Worm (Caenorhabditis elegans) whole organism, L4/young adult: ENCODE data around the gene gsr-1.

Experiments used
- W03F9.2 ChIP-seq: fragments of 150-350 bp; optimal IDR thresholded peaks from 2 replicates; lab custom pipeline; 2014; ENCODE audit warnings: missing biosample characterization, missing genetic modification characterization
- dao-5 ChIP-seq: sonication (generic microtip); optimal IDR thresholded peaks from 2 replicates; lab custom pipeline; 2016; ENCODE audit warnings: missing genotype, missing genetic modification characterization, moderate library complexity, missing compliant biosample characterization
- him-1 ChIP-seq: sonication (generic microtip); optimal IDR thresholded peaks from 2 replicates; lab custom pipeline; 2016; ENCODE audit warnings: missing genotype, missing genetic modification reagents, missing genetic modification characterization, missing compliant biosample characterization

Gene gsr-1

DNA sequence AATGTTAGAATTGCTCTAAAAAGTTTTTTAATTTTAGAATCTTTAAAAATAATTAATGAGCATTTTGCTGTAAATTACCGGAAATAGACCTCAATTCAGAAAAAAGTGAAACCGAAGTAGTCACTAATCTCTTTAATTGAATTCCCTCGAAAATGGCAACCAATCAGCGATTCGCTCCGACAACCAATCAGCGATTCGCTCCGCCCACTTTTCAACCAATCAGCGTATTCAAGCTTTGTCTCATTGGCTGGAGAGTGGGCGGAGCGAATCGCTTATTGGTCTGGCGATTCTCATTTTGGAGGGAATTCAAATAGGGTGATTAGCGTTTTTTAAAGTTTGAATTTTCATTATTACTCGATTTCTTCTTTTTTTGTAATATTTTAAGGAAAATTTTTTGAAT, 15.8 kb upstream of the gsr-1 start:
- TF ChIP-seq dao-5 (tag; lab: Kevin White, UChicago) (no peak), him-1 (tag; lab: Kevin White, UChicago) (no peak), W03F9.2 (no peak)

DNA sequence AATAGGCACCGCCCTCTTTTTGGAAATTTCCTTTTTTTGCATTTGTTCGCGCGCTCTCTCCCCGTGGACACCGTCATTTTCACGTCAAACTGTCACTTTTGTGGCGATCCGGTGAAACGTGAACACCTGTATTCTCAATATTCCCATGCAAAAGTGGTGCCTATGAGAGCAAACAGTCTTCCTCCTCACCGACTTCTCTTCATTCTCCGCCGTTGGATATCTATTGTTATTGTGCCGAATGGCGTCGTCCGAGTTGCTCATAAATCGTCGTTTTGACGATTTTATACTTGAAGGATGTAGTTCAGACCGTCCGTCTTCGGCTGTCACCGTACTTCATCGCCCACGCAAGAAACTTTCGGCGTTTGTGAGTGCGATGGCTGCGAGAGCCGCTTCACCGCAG, 14.9 kb upstream of the gsr-1 start, which contains the start of gene rilp-1:
rilp-1 (plus strand) TSS at position 301 of the 400 bp plus-strand sequence.
- no peak for TF ChIP-seq W03F9.2
- TF ChIP-seq dao-5 (tag; lab: Kevin White, UChicago), result no peak
- no peak for TF ChIP-seq him-1 (tag; lab: Kevin White, UChicago)

DNA sequence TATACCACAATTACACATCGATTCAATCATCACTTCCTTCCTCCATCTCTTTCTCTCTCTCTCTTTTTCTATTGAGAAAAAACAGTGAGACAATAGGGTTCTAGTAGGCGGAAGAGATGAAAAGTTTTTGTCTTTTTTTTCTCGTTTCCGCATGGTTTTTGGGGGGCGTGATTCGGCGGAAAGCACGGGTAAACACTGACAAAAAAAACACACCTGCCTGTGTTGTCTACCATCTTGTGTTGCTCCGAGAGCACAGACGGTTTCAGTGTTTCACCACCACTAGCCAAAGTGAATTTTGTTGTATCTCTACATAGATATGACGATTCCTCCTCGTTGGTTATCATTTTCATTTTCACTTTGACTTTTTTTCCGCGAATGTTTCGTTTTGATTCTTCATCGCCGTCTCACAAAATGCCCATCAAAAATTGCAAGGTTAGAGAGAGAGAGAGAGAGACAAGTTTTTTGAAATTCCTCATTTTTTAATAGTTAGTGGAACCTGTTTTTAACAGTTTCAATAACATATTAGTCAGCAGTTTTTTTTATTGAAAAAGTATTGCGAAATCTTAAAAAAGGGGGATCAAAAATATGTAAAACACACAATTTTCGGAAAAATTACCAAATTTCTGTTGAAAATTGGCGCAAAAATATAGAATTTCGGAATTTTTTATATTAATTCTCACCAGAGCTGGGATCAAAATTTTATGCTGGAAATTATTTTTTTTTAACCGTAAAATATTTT, 13.3 kb upstream of the gsr-1 start:
- no peak for TF ChIP-seq W03F9.2
- no peak for TF ChIP-seq dao-5 (tag; lab: Kevin White, UChicago)
- no peak for TF ChIP-seq him-1 (tag; lab: Kevin White, UChicago)

DNA sequence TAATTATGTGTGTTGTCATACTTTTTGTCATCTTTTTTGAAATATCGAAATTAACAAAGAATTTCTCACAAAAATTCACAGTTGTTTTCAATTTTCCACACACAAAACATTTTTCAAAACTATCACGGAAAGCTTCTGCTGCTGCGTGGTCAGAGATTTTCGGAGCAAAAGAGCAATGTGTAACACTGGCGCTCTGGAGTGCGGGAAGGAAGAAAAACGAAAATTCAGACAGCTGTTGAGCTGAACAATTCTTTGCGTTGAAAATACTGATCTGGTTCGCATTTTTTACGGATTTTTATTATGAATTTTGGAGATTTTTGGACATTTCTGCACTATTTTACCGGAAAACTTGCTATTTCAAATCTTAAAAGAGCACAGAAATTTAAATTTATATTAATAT, 7.1 kb upstream of the gsr-1 start:
- TF ChIP-seq W03F9.2 (no peak), dao-5 (tag; lab: Kevin White, UChicago) (no peak), him-1 (tag; lab: Kevin White, UChicago) (no peak)

DNA sequence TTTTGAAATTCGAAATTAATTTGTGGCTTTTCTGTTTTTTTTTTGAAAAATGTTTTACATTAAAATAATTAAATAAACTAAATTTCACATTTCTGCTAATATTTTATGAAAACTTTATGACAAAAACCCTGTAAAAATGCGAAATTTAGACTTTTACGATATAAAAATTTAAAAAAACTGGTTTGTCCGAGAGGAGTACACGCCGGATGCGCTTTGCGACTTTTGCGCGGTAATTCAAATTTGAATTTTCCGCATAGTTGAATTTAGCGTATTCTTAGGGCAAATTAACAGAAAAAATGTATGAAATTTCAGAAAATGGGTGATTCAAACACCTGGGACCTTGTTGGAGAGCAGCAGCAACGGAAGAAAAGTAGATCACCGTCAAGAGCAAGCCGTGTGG, 6.6 kb upstream of the gsr-1 start, which contains the start of gene unc-93:
unc-93 (plus strand) TSS at position 301 of the 400 bp plus-strand sequence.
- TF ChIP-seq dao-5 (tag; lab: Kevin White, UChicago), result no peak

DNA sequence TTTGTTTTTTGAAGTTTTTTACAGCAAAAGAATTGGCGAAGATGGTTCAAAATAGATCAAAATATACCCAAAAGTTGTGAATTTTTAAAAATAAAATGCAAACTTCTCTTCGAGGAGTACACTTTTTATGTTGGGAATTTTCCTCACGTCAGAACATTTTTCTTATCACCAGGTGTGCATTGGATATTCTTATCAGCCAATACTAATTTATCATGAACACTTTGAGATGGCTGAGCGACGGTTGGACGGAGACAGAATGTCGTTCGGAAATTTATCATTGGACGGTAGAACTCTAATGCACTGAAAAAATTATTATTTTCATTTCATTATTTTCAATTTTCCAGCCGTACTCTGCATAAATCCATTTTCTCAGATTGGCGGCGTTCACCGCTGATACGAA, 1.4 kb upstream of the gsr-1 start:
- no peak for TF ChIP-seq dao-5 (tag; lab: Kevin White, UChicago)
- no peak for TF ChIP-seq W03F9.2
- TF ChIP-seq him-1 (tag; lab: Kevin White, UChicago), result no peak

DNA sequence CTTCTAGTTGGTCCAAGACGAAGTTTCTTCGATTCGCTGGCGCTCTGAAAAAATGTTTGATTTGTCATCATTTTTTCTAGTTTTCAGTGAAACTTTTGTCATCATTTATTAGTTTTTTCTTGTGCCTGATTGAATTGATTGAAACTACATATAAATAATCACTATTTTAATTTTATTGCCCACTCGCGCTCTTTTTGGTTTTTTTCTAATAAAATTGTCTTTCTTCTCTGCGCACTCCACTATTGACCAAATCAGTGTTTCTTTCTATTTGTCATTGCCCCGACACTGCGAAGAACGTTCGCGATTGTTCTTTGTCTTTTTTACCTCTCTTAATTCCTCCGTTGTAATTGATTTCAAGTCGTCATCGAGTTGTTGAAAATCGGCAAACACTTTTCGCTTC, 441 bp upstream of the gsr-1 start:
- peak; percentile 3 for TF ChIP-seq W03F9.2
- TF ChIP-seq him-1 (tag; lab: Kevin White, UChicago), result no peak

DNA sequence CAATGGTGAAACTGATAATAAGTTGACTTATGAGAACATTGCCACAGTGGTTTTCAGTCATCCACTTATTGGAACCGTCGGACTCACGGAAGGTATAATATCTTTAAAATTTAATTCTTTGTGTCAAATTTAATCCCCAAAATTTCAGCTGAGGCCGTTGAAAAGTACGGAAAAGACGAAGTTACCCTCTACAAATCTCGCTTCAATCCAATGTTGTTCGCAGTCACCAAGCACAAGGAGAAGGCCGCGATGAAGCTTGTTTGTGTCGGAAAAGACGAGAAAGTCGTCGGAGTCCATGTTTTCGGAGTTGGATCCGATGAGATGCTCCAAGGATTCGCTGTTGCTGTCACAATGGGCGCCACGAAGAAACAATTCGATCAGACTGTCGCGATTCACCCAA, 1.7 kb downstream of the gsr-1 start:
- no peak for TF ChIP-seq W03F9.2

DNA sequence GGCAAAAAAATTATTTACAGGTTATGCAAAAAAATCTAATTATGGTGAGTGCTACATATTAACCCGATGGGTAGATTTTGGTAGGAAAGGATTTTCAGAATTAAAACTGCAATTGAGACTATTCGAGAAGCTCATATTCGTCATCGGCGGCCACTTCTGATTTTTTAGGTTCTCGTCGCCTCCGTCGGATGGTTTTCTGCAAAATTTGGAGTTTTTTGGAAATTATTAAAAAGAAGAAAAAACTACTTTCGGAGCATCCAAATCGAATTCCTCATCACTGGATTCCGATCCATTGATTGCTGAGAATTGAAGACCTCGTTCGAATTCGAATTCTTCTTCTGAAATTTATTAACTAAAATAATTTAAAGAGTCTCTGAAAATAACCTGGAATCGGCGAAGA, 2.3 kb downstream of the gsr-1 start:
- no peak for TF ChIP-seq him-1 (tag; lab: Kevin White, UChicago)

DNA sequence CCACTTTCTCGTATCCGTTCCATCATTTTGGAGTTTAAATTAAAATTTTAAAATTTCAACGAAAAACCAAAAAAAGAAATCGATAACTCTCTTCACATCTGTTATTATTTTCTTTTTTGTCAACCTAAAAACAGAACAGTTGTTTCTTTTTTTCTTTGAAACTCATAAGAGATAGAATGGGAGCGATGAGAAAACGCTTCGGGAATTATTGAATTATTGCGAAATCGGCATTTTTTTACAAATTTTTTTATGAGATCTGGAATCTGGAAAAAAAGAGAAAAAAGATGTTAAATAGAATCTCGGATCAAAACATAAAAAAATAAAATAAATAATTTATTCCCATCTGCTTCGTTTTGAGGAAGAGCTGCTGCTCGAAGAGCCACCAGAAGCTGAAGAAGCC, 6.8 kb downstream of the gsr-1 start, which contains the start of gene C46F11.5:
C46F11.5 (minus strand) TSS at position 128 of the 400 bp plus-strand sequence.
- TF ChIP-seq dao-5 (tag; lab: Kevin White, UChicago), result no peak
- no peak for TF ChIP-seq him-1 (tag; lab: Kevin White, UChicago)
- TF ChIP-seq W03F9.2, result no peak

DNA sequence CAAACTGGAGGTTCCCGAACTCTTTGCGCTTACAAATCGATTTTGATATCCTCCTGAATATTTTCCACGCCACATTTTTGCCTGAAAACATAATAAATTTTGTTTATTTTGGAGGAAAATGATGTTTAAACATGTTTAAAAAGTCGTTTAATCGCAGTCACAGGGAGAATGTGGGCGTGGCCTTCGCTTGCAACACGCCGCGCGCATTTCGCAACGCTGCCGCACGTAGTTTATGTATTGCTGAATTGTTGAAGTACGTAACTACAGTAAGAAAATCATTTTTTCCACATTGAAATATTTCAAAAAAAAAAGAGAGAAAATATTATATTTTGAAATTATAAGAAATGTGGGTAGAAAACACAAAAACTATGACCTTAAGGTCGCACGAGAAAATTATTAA, 13.5 kb downstream of the gsr-1 start, which contains the start of gene C46F11.4:
C46F11.4 (minus strand) TSS at position 81 of the 400 bp plus-strand sequence.
- peak; percentile 27 for TF ChIP-seq W03F9.2
- TF ChIP-seq dao-5 (tag; lab: Kevin White, UChicago), result no peak
- TF ChIP-seq him-1 (tag; lab: Kevin White, UChicago), result peak; percentile 62

DNA sequence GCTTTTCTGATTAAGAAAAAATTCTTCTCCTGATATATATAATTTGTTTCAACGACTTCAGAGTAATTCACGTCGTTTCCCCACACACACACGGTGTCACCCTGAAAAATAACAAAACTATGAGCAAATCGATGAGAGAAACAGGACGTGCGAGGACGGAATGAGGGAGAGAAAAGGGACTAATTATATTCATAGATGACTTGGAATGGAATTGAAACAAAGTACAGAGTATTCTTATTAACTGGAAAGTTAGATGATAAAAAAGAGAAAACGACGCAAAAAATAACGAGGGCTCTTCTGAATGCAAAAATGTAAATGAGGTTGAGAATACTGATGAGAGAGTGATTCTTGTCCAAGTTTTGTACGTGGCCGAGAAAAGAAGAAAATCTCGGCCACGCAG, 19.6 kb downstream of the gsr-1 start, which contains the start of gene C46F11.6:
C46F11.6 (minus strand) TSS at position 101 of the 400 bp plus-strand sequence.
- TF ChIP-seq dao-5 (tag; lab: Kevin White, UChicago), result no peak
- TF ChIP-seq W03F9.2, result no peak
- TF ChIP-seq him-1 (tag; lab: Kevin White, UChicago), result no peak

DNA sequence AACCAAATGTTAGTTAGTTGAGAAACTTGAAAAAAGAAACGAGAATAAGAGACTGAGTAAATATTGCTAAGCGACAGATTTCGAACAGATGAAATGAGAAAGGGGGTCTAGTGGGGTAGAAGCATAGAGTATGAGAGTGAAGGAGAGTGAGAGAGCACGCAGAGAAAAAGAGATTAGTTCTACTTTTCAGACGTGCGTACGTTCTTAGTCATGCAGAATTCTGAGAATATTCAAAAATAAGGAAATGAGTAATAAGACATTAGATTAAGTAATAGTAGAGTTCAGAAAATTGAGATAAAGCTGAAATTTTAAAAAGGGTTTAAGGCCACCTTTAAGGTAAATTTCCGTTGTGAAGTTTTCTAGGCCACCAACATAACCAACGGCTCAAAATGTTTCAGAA, 20.3 kb downstream of the gsr-1 start:
- TF ChIP-seq dao-5 (tag; lab: Kevin White, UChicago), result no peak
- no peak for TF ChIP-seq him-1 (tag; lab: Kevin White, UChicago)
- no peak for TF ChIP-seq W03F9.2

DNA sequence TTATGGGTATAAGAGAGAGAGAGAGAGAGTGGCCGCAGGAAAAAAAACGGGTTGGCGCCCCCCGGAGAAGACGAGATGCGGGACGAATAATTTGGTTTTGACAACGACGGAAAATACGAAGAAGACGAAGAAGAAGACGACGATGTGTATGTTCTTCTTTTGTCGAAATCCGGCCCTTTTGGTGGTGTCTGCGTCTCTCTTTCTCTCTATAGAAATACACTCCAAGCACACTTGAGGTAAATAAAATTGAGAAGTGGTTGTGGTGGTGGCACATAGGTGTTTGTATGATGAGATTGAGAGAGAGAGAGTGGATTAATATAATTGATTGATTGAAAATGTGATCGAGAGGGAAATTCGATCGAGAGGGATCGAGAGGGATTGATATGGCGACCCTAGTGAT, 22.1 kb downstream of the gsr-1 start:
- no peak for TF ChIP-seq him-1 (tag; lab: Kevin White, UChicago)
- no peak for TF ChIP-seq W03F9.2
- no peak for TF ChIP-seq dao-5 (tag; lab: Kevin White, UChicago)

DNA sequence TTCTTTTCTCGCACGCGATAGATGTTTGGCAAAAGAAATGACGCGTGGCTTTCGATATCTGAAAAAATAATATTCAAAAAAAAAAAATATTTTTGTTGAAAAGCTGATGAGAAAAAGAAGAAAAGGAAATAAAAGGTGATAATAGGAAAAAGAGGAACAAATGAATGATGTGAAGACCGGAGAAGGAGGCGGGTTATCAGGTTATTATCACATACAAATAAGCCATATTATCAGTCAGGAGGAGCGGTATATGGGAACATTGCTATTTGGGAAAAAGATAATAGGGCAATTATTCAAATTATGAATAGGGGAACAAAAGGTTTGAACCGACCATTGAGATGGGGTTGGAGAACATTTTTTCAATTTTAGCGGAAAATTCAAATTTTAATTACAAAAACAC, 23.4 kb downstream of the gsr-1 start:
- TF ChIP-seq dao-5 (tag; lab: Kevin White, UChicago) (no peak), W03F9.2 (no peak), him-1 (tag; lab: Kevin White, UChicago) (no peak)
